Fruit fly (Drosophila melanogaster) whole organism, prepupa: ENCODE data around the gene Acsf3.

Experiments used
- Blimp-1 ChIP-seq: fragments of 200-800 bp; sonication (Bioruptor generic); optimal IDR thresholded peaks from 3 replicates; lab custom pipeline; 2017; ENCODE audit warnings: missing biosample characterization, missing genetic modification characterization, mild to moderate bottlenecking, moderate library complexity, missing genetic modification reagents
- CG10669 ChIP-seq: fragments of 200-800 bp; sonication (Bioruptor generic); optimal IDR thresholded peaks from 3 replicates; lab custom pipeline; 2018; ENCODE audit warnings: missing biosample characterization, mild to moderate bottlenecking, missing genetic modification characterization, moderate library complexity
- CG1621 ChIP-seq: fragments of 200-800 bp; sonication (Bioruptor generic); optimal IDR thresholded peaks from 3 replicates; lab custom pipeline; 2018; ENCODE audit warnings: missing biosample characterization, mild to moderate bottlenecking, missing genetic modification characterization
- CG16779 ChIP-seq: fragments of 200-800 bp; sonication (Bioruptor generic); optimal IDR thresholded peaks from 3 replicates; lab custom pipeline; 2017; ENCODE audit warnings: missing biosample characterization, mild to moderate bottlenecking, missing genetic modification characterization
- CG3032 ChIP-seq: fragments of 200-800 bp; optimal IDR thresholded peaks from 2 replicates; lab custom pipeline; 2019; ENCODE audit warnings: missing biosample characterization, mild to moderate bottlenecking, missing genetic modification characterization, moderate library complexity
- CG31627 ChIP-seq: fragments of 200-800 bp; sonication (Bioruptor generic); optimal IDR thresholded peaks from 3 replicates; lab custom pipeline; 2016; ENCODE audit warnings: missing biosample characterization, missing genetic modification characterization
- CG32006 ChIP-seq: fragments of 200-800 bp; sonication (Bioruptor generic); optimal IDR thresholded peaks from 3 replicates; lab custom pipeline; 2017; ENCODE audit warnings: missing biosample characterization, mild to moderate bottlenecking, missing genetic modification characterization
- CG3919 ChIP-seq: fragments of 200-800 bp; sonication (Bioruptor generic); optimal IDR thresholded peaks from 3 replicates; lab custom pipeline; 2016; ENCODE audit warnings: missing biosample characterization, missing genetic modification characterization
- CG6163 ChIP-seq: fragments of 200-800 bp; sonication (Bioruptor generic); IDR thresholded peaks from 3 replicates; pipeline ENCODE4 v1.3.6; 2022; ENCODE audit warnings: missing biosample characterization, missing genetic modification characterization
- CG6792 ChIP-seq: fragments of 200-800 bp; sonication (Bioruptor generic); optimal IDR thresholded peaks from 3 replicates; lab custom pipeline; 2016; ENCODE audit warnings: missing biosample characterization, missing genetic modification characterization
- CG6808 ChIP-seq: fragments of 200-800 bp; sonication (Bioruptor generic); optimal IDR thresholded peaks from 3 replicates; lab custom pipeline; 2017; ENCODE audit warnings: missing biosample characterization, missing genetic modification characterization, mild to moderate bottlenecking, moderate library complexity, missing genetic modification reagents
- CG6854 ChIP-seq: fragments of 200-800 bp; sonication (Bioruptor generic); optimal IDR thresholded peaks from 2 replicates; lab custom pipeline; 2017; ENCODE audit warnings: missing biosample characterization, mild to moderate bottlenecking, missing genetic modification characterization
- CG7368 ChIP-seq: fragments of 200-800 bp; sonication (Bioruptor generic); optimal IDR thresholded peaks from 3 replicates; lab custom pipeline; 2016; ENCODE audit warnings: missing biosample characterization, missing genetic modification characterization
- CG8119 ChIP-seq: fragments of 200-800 bp; sonication (Bioruptor generic); IDR thresholded peaks from 3 replicates; pipeline ENCODE4 v1.3.6; 2022; ENCODE audit warnings: missing biosample characterization, missing genetic modification characterization
- CG8319 ChIP-seq: fragments of 200-800 bp; sonication (Bioruptor generic); optimal IDR thresholded peaks from 3 replicates; lab custom pipeline; 2016; ENCODE audit warnings: missing biosample characterization, missing genetic modification characterization
- CG8632 ChIP-seq: fragments of 200-800 bp; sonication (Bioruptor generic); optimal IDR thresholded peaks from 3 replicates; lab custom pipeline; 2016; ENCODE audit warnings: missing biosample characterization, missing genetic modification characterization
- CG9139 ChIP-seq: fragments of 200-800 bp; sonication (Bioruptor generic); optimal IDR thresholded peaks from 3 replicates; lab custom pipeline; 2017; ENCODE audit warnings: missing biosample characterization, mild to moderate bottlenecking, missing genetic modification characterization
- Eip78C ChIP-seq: fragments of 200-800 bp; sonication (Bioruptor generic); peaks from one replicate; lab custom pipeline; 2016; ENCODE audit warnings: missing biosample characterization, missing genetic modification characterization
- Eip93F ChIP-seq: fragments of 200-800 bp; sonication (Bioruptor generic); optimal IDR thresholded peaks from 2 replicates; lab custom pipeline; 2016; ENCODE audit warnings: missing biosample characterization, mild to moderate bottlenecking, missing genetic modification characterization
- Gug ChIP-seq: fragments of 200-800 bp; sonication (Bioruptor generic); IDR thresholded peaks from 2 replicates; pipeline ENCODE4 v1.3.6; 2022; ENCODE audit warnings: missing biosample characterization, missing genetic modification characterization
- Hr38 ChIP-seq: sonication (Bioruptor generic); optimal IDR thresholded peaks from 2 replicates; lab custom pipeline; 2016; ENCODE audit warnings: missing biosample characterization, missing genetic modification characterization
- Hr39 ChIP-seq: fragments of 200-800 bp; sonication (Bioruptor generic); optimal IDR thresholded peaks from 2 replicates; lab custom pipeline; 2016; ENCODE audit warnings: missing biosample characterization, missing genetic modification characterization
- Lpt ChIP-seq: fragments of 200-800 bp; sonication (Bioruptor generic); optimal IDR thresholded peaks from 3 replicates; lab custom pipeline; 2016; ENCODE audit warnings: missing biosample characterization, missing genetic modification characterization
- OdsH ChIP-seq: fragments of 200-800 bp; sonication (Bioruptor generic); optimal IDR thresholded peaks from 3 replicates; lab custom pipeline; 2016; ENCODE audit warnings: missing biosample characterization, missing genetic modification characterization
- Sox15 ChIP-seq: fragments of 200-800 bp; sonication (Bioruptor generic); optimal IDR thresholded peaks from 3 replicates; lab custom pipeline; 2016; ENCODE audit warnings: missing biosample characterization, missing genetic modification characterization
- achi ChIP-seq: fragments of 200-800 bp; sonication (Bioruptor generic); optimal IDR thresholded peaks from 3 replicates; lab custom pipeline; 2016; ENCODE audit warnings: missing biosample characterization, missing genetic modification characterization
- acj6 ChIP-seq: fragments of 200-800 bp; sonication (Bioruptor generic); optimal IDR thresholded peaks from 3 replicates; lab custom pipeline; 2016; ENCODE audit warnings: missing biosample characterization, missing genetic modification characterization
- cyc ChIP-seq: fragments of 200-800 bp; sonication (Bioruptor generic); optimal IDR thresholded peaks from 3 replicates; lab custom pipeline; 2016; ENCODE audit warnings: missing biosample characterization, missing genetic modification characterization
- dac ChIP-seq: fragments of 200-800 bp; sonication (Bioruptor generic); optimal IDR thresholded peaks from 2 replicates; lab custom pipeline; 2017; ENCODE audit warnings: missing biosample characterization, mild to moderate bottlenecking, missing genetic modification characterization
- dsx ChIP-seq: fragments of 200-800 bp; optimal IDR thresholded peaks from 3 replicates; lab custom pipeline; 2019; ENCODE audit warnings: missing biosample characterization, mild to moderate bottlenecking, missing genetic modification characterization, moderate library complexity; ENCODE audit not compliant: poor library complexity, severe bottlenecking
- eg ChIP-seq: fragments of 200-800 bp; sonication (Bioruptor generic); IDR thresholded peaks from 3 replicates; pipeline ENCODE4 v1.3.6; 2022; ENCODE audit warnings: missing biosample characterization, missing genetic modification characterization
- esn ChIP-seq: fragments of 200-800 bp; sonication (Bioruptor generic); optimal IDR thresholded peaks from 2 replicates; lab custom pipeline; 2016; ENCODE audit warnings: missing biosample characterization, mild to moderate bottlenecking, missing genetic modification characterization, moderate library complexity
- fd59A ChIP-seq: fragments of 200-800 bp; sonication (Bioruptor generic); optimal IDR thresholded peaks from 2 replicates; lab custom pipeline; 2017; ENCODE audit warnings: missing biosample characterization, mild to moderate bottlenecking, missing genetic modification characterization, missing genetic modification reagents
- fd85E ChIP-seq: fragments of 200-800 bp; sonication (Bioruptor generic); optimal IDR thresholded peaks from 3 replicates; lab custom pipeline; 2016; ENCODE audit warnings: missing biosample characterization, missing genetic modification characterization
- fkh ChIP-seq: fragments of 200-800 bp; sonication (Bioruptor generic); optimal IDR thresholded peaks from 3 replicates; lab custom pipeline; 2017; ENCODE audit warnings: missing biosample characterization, mild to moderate bottlenecking, missing genetic modification characterization, moderate library complexity
- lz ChIP-seq: fragments of 200-800 bp; sonication (Bioruptor generic); optimal IDR thresholded peaks from 3 replicates; lab custom pipeline; 2016; ENCODE audit warnings: missing biosample characterization, missing genetic modification characterization
- net ChIP-seq: fragments of 200-800 bp; sonication (Bioruptor generic); optimal IDR thresholded peaks from 3 replicates; lab custom pipeline; 2016; ENCODE audit warnings: missing biosample characterization, missing genetic modification characterization
- pdm3 ChIP-seq: fragments of 200-800 bp; sonication (Bioruptor generic); optimal IDR thresholded peaks from 3 replicates; lab custom pipeline; 2016; ENCODE audit warnings: missing biosample characterization, missing genetic modification characterization
- salr ChIP-seq, 2 experiments: fragments of 200-800 bp; sonication (Bioruptor generic); optimal IDR thresholded peaks; 3 replicates each; lab custom pipeline; 2016 to 2018; ENCODE audit warnings: missing biosample characterization in 2 of 2, missing genetic modification characterization in 2 of 2, mild to moderate bottlenecking in 1 of 2
- ss ChIP-seq, 2 experiments: fragments of 200-800 bp; sonication (Bioruptor generic); optimal IDR thresholded peaks; 2 replicates in 1 of 2; 3 replicates in 1 of 2; lab custom pipeline; 2017 to 2018; ENCODE audit warnings: mild to moderate bottlenecking in 2 of 2, missing biosample characterization in 2 of 2, missing genetic modification characterization in 2 of 2, moderate library complexity in 1 of 2
- topi ChIP-seq: fragments of 200-800 bp; sonication (Bioruptor generic); optimal IDR thresholded peaks from 3 replicates; lab custom pipeline; 2016; ENCODE audit warnings: missing biosample characterization, missing genetic modification characterization

The Acsf3 gene

dm6 chrX:7333858-7334800, 5.3 kb downstream of the Acsf3 start (continued):
- TF ChIP-seq CG3032 (tag; lab: Kevin White, UChicago) (peak; percentile 74), Hr39 (GFP tag; lab: Kevin White, UChicago) (peak; percentile 70), Hr38 (GFP tag; lab: Kevin White, UChicago) (no peak), acj6 (GFP tag; lab: Kevin White, UChicago) (peak; percentile 83), OdsH (peak; percentile 74), CG16779 (tag; lab: Kevin White, UChicago) (peak; percentile 52), fkh (no peak), Eip78C (GFP tag; lab: Kevin White, UChicago) (peak; percentile 97), CG9139 (GFP tag; lab: Kevin White, UChicago) (peak; percentile 72), salr (GFP tag; optimal IDR thresholded peaks at IDR 0.05; lab: Kevin White, UChicago) (peak; percentile 53 to 83), CG31627 (GFP tag; lab: Kevin White, UChicago) (peak; percentile 65), CG6163 (peak; percentile 60), Lpt (GFP tag; lab: Kevin White, UChicago) (peak; percentile 47), CG6792 (GFP tag; lab: Kevin White, UChicago) (peak; percentile 75), Eip93F (no peak), CG8119 (GFP tag; lab: Robert Waterston, UW) (peak; percentile 58), lz (GFP tag; lab: Kevin White, UChicago) (peak; percentile 69), pdm3 (GFP tag; lab: Kevin White, UChicago) (peak; percentile 81), eg (GFP tag; lab: Robert Waterston, UW) (peak; percentile 48; the same call in 1 of the 3 replicates), ss (GFP tag; optimal IDR thresholded peaks at IDR 0.05; lab: Kevin White, UChicago) (peak; percentile 60 to 86), CG7368 (peak; percentile 61), fd59A (peak; percentile 79), CG1621 (tag; lab: Kevin White, UChicago) (peak; percentile 62), dsx (no peak), achi (GFP tag; lab: Kevin White, UChicago) (peak; percentile 79), CG6854 (GFP tag; lab: Kevin White, UChicago) (no peak), CG6808 (GFP tag; lab: Kevin White, UChicago) (peak; percentile 84), CG10669 (GFP tag; lab: Kevin White, UChicago) (peak; percentile 86), CG8632 (GFP tag; lab: Kevin White, UChicago) (peak; percentile 75), Gug (GFP tag; lab: Robert Waterston, UW) (peak; percentile 34; the same call in 1 of the 2 replicates), fd85E (GFP tag; lab: Kevin White, UChicago) (peak; percentile 38), CG3919 (peak; percentile 81), dac (GFP tag; lab: Kevin White, UChicago) (no peak), esn (peak; percentile 77), topi (GFP tag; lab: Kevin White, UChicago) (peak; percentile 81), cyc (GFP tag; lab: Kevin White, UChicago) (peak; percentile 67), Blimp-1 (no peak), Sox15 (GFP tag; lab: Kevin White, UChicago) (peak; percentile 64), net (peak; percentile 73), CG8319 (GFP tag; lab: Kevin White, UChicago) (peak; percentile 7), CG32006 (peak; percentile 73)
- TF ChIP-seq, all 60 proteins: peak for 53
